Worm (Caenorhabditis elegans): ENCODE measurements around the gene fat-3.

Gene fat-3

ce11 chrIV:9822585-9822984 is 19.8 kb downstream of the fat-3 start:
- TF ChIP-seq hmg-20 (GFP tag; IDR thresholded peaks at IDR 0.05) (no peak), ceh-58 (GFP tag; IDR thresholded peaks at IDR 0.05) (no peak), ceh-40 (GFP tag; IDR thresholded peaks at IDR 0.05) (no peak), unc-130 (GFP tag; optimal IDR thresholded peaks at IDR 0.05) (no peak), lin-35 (GFP tag; optimal IDR thresholded peaks at IDR 0.05) (no peak), F37B4.10 (GFP tag; IDR thresholded peaks at IDR 0.05) (0 out of 2 replicates have a peak, but pooled peaks have one; percentile 51), hsf-1 (GFP tag; IDR thresholded peaks at IDR 0.05) (no peak), madf-8 (GFP tag; conservative IDR thresholded peaks at IDR 0.05) (0 out of 2 replicates have a peak, but pooled peaks have one; percentile 16), tbp1 (GFP tag; optimal IDR thresholded peaks at IDR 0.05) (no peak), zfh-2 (GFP tag; conservative IDR thresholded peaks at IDR 0.05) (peak; percentile 65), xnd-1 (tag; optimal IDR thresholded peaks at IDR 0.05) (no peak)

- TF ChIP-seq gei-17 (GFP tag; optimal IDR thresholded peaks at IDR 0.05), result no peak
- no peak for TF ChIP-seq let-526 (GFP tag; IDR thresholded peaks at IDR 0.05)
- no peak for TF ChIP-seq snpc-4 (GFP tag; optimal IDR thresholded peaks at IDR 0.05)
- no peak for TF ChIP-seq snpc-4 (tag; optimal IDR thresholded peaks at IDR 0.05)
- no peak for TF ChIP-seq lag-1 (GFP tag; IDR thresholded peaks at IDR 0.05)
- no peak for TF ChIP-seq T26A5.8 (tag; optimal IDR thresholded peaks at IDR 0.05)
- TF ChIP-seq atf-7 (tag; optimal IDR thresholded peaks at IDR 0.05), result no peak
- TF ChIP-seq madf-6 (GFP tag; IDR thresholded peaks at IDR 0.05), result no peak
- no peak for TF ChIP-seq Y79H2A.3 (GFP tag; conservative IDR thresholded peaks at IDR 0.05)
- no peak for TF ChIP-seq madf-8 (GFP tag; conservative IDR thresholded peaks at IDR 0.05)
- TF ChIP-seq ceh-100 (GFP tag; IDR thresholded peaks at IDR 0.05), result no peak
- no peak for TF ChIP-seq F57C9.4 (tag; optimal IDR thresholded peaks at IDR 0.05)
- no peak for TF ChIP-seq hmg-20 (GFP tag; IDR thresholded peaks at IDR 0.05)
- no peak for TF ChIP-seq F22D6.2 (tag; optimal IDR thresholded peaks at IDR 0.05)
These were observed 21.7 kb downstream of the fat-3 start, which contains the start of gene catp-6 for ce11 chrIV:9824480-9824879. TSS of gene catp-6 (minus strand) at chrIV:9824580.

ce11 chrIV:9825196-9825744 is 22.4 kb downstream of the fat-3 start, which contains the start of gene mtr-4:
TSS of gene mtr-4 (plus strand) at chrIV:9825694.
- peak; percentile 64 for TF ChIP-seq snpc-4 (GFP tag; optimal IDR thresholded peaks at IDR 0.05)
- TF ChIP-seq snpc-4 (tag; optimal IDR thresholded peaks at IDR 0.05), result peak in 3 of 4 experiments; percentile 9 to 71 (median 69)
- TF ChIP-seq hmg-1.2 (GFP tag; IDR thresholded peaks at IDR 0.05), result peak; percentile 51
- TF ChIP-seq mcd-1 (GFP tag; IDR thresholded peaks at IDR 0.05), result peak; percentile 91
- peak; percentile 69 for TF ChIP-seq nhr-80 (tag; optimal IDR thresholded peaks at IDR 0.05)
- peak; percentile 23; the same call in 1 of the 2 replicates for TF ChIP-seq C17E4.6 (GFP tag; IDR thresholded peaks at IDR 0.05)
- peak; percentile 34 for TF ChIP-seq athp-1 (tag; optimal IDR thresholded peaks at IDR 0.05)
- no peak for TF ChIP-seq B0035.1 (tag; optimal IDR thresholded peaks at IDR 0.05)
- TF ChIP-seq snpc-3.4 (tag; optimal IDR thresholded peaks at IDR 0.05), result peak; percentile 27
- no peak for TF ChIP-seq cebp-2 (GFP tag; IDR thresholded peaks at IDR 0.05)
- no peak for TF ChIP-seq ztf-22 (GFP tag; optimal IDR thresholded peaks at IDR 0.05)
- TF ChIP-seq hsf-1 (GFP tag; IDR thresholded peaks at IDR 0.05), result peak; percentile 72
- TF ChIP-seq ekl-4 (GFP tag; IDR thresholded peaks at IDR 0.05), result peak; percentile 43; the same call in 1 of the 2 replicates
- peak; percentile 62 for TF ChIP-seq lin-54 (GFP tag; optimal IDR thresholded peaks at IDR 0.05)
- TF ChIP-seq bed-2 (GFP tag; IDR thresholded peaks at IDR 0.05), result no peak
- TF ChIP-seq ceh-100 (GFP tag; IDR thresholded peaks at IDR 0.05), result peak; percentile 43
- 0 out of 2 replicates have a peak, but pooled peaks have one; percentile 17 for TF ChIP-seq attf-6 (GFP tag; IDR thresholded peaks at IDR 0.05)
- TF ChIP-seq B0019.2 (GFP tag; conservative IDR thresholded peaks at IDR 0.05), result no peak
- peak; percentile 40 for TF ChIP-seq attf-3 (GFP tag; conservative IDR thresholded peaks at IDR 0.05)
- peak; percentile 98 for TF ChIP-seq lsl-1 (GFP tag; optimal IDR thresholded peaks at IDR 0.05)
- peak; percentile 85 for TF ChIP-seq D2030.7 (GFP tag; IDR thresholded peaks at IDR 0.05)
- TF ChIP-seq F37B4.10 (GFP tag; IDR thresholded peaks at IDR 0.05), result no peak
- TF ChIP-seq egl-44 (GFP tag; IDR thresholded peaks at IDR 0.05), result no peak
- TF ChIP-seq dpl-1 (GFP tag; optimal IDR thresholded peaks at IDR 0.05), result peak; percentile 45
- peak; percentile 74 for TF ChIP-seq efl-1 (GFP tag; optimal IDR thresholded peaks at IDR 0.05)
- peak; percentile 93 for TF ChIP-seq xnd-1 (tag; optimal IDR thresholded peaks at IDR 0.05)
- TF ChIP-seq madf-3 (GFP tag; IDR thresholded peaks at IDR 0.05), result peak; percentile 64; the same call in 1 of the 2 replicates
- TF ChIP-seq pbrm-1 (GFP tag; IDR thresholded peaks at IDR 0.05), result peak; percentile 53; the same call in 1 of the 2 replicates
